Worm (Caenorhabditis elegans): Measurements from ENCODE around the gene R05G6.3.

ce11 chrIV:7506711-7507110 is 9.6 kb upstream of the R05G6.3 start:
- no peak for TF ChIP-seq tbx-7 (tag; optimal IDR thresholded peaks at IDR 0.05)
- no peak for TF ChIP-seq ahr-1 (tag; optimal IDR thresholded peaks at IDR 0.05)
- no peak for TF ChIP-seq ama-1 (optimal IDR thresholded peaks at IDR 0.05)
- TF ChIP-seq elt-2 (tag; optimal IDR thresholded peaks at IDR 0.05): no peak
- no peak for TF ChIP-seq ceh-18 (tag; optimal IDR thresholded peaks at IDR 0.05)
- TF ChIP-seq sox-2 (GFP tag; IDR thresholded peaks at IDR 0.05): no peak
- TF ChIP-seq pha-4 (tag; optimal IDR thresholded peaks at IDR 0.05): no peak
- no peak for TF ChIP-seq hlh-8 (tag; optimal IDR thresholded peaks at IDR 0.05)
- TF ChIP-seq npax-4 (tag; optimal IDR thresholded peaks at IDR 0.05): no peak
- no peak for TF ChIP-seq fax-1 (tag; optimal IDR thresholded peaks at IDR 0.05)
- TF ChIP-seq ets-4 (tag; optimal IDR thresholded peaks at IDR 0.05): no peak
- TF ChIP-seq hlh-13 (GFP tag; optimal IDR thresholded peaks at IDR 0.05): no peak
- no peak for TF ChIP-seq pqm-1 (tag; optimal IDR thresholded peaks at IDR 0.05)
- TF ChIP-seq ceh-6 (GFP tag; optimal IDR thresholded peaks at IDR 0.05): no peak

All from whole organism, late embryonic.